Worm (Caenorhabditis elegans): Measurements from ENCODE around the gene R05G9.5.

The R05G9.5 gene

DNA sequence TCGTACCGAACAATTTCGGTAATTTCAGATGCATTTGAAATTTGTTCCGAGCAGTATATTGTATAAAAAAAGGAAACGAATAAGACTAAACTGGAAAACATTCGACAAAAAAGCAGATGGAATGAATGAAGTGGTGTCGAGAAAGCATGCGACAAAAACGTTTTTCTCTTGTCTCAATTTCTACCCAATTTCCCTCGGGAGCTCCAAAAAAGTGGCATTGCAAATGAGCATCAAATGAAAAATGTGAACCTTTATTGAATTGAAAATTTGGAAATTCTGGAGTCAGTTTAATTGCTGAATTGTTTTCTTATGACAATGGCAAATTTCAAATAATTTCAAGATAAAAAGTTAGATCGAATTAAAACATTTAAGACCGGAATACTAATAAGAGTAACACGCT is at the start of gene R05G9.5:
TSS of gene R05G9.5 (minus strand) at position 101 of the 400 bp plus-strand sequence.
- no peak for TF ChIP-seq unc-62 (GFP tag; optimal IDR thresholded peaks at IDR 0.05)

- TF ChIP-seq unc-62 (GFP tag; optimal IDR thresholded peaks at IDR 0.05) = no peak
Measured at ce11 chrII:6544842-6545410, 44.9 kb upstream of the R05G9.5 start, which contains the start of gene lron-15. TSS of gene lron-15 (minus strand) at chrII:6544892.

ce11 chrII:6535957-6536424 is 35.9 kb upstream of the R05G9.5 start, which contains the start of gene utp-20:
TSS of gene utp-20 (plus strand) at chrII:6536374.
- no peak for TF ChIP-seq unc-62 (GFP tag; optimal IDR thresholded peaks at IDR 0.05)

DNA sequence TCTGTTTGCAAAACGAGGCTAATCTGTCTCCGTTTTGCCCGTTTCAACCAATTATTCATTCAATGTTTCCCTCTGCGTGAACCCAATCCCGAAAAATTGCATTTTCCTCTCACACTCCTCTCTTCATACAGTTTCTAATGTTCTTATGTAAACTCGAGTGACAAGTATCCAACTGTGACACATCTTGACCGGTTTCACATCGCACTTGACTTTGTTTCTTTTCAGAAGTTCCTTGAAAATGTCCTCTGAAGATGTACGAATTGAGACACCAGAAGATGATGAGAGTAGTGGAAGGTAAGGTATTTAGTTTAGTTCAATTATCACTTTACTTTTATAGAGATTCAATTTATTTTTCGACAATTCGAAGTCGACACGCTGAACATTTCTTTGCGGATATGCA is 31.9 kb upstream of the R05G9.5 start, which contains the start of gene abcx-1:
TSS of gene abcx-1 (plus strand) at position 224 of the 400 bp plus-strand sequence.
- TF ChIP-seq unc-62 (GFP tag; optimal IDR thresholded peaks at IDR 0.05) = no peak

DNA sequence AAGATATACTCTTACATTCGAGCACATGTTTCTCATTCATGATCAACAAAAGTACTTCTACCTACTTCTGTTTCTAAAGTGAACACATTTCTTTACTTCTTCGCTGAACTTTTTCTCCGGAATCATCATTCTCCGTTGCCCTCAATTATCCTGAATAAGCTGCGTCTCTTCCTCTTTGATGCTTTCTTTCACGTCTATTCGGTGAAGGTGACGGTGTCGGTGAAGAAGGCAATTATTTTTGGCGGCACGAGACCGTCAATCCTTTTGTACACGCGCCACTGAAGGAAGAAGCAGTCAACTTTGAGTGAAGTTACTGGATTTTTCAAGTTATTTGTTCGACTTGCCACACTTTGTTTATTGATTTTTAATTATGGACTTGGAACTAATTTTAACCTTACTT is 31.5 kb upstream of the R05G9.5 start, which contains the start of gene abch-1:
TSS of gene abch-1 (minus strand) at position 101 of the 400 bp plus-strand sequence.
- no peak for TF ChIP-seq unc-62 (GFP tag; optimal IDR thresholded peaks at IDR 0.05)

ce11 chrII:6528629-6529028 is 28.6 kb upstream of the R05G9.5 start, which contains the start of gene C56E6.4:
TSS of gene C56E6.4 (minus strand) at chrII:6528729.
- TF ChIP-seq unc-62 (GFP tag; optimal IDR thresholded peaks at IDR 0.05) = no peak

DNA sequence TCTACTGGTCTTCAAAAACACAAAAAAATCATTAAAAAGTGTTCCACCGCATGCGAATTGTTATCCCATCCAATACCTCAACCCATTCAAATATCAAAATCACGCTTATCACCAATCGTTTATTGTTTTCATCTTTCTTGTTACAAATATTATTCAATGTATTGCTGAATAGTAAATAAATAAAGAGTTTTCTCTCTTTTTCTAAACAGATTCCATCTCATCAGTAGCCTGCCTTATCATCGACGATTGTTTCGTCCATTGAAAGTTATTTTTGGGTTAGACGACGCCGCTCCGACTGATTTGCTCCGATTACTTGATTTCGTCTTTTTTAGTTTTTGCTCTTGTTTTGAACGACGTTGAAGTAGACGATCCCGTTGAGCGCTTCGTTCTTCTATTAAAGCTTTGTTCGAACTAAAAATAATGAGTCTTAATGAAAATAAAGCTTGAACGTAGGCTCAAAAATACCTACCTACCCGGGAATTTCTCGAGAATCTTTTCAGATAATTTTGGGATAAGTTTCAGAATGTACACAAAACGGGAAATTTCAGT is 26.1 kb upstream of the R05G9.5 start:
- TF ChIP-seq unc-62 (GFP tag; optimal IDR thresholded peaks at IDR 0.05) = no peak

- no peak for TF ChIP-seq unc-62 (GFP tag; optimal IDR thresholded peaks at IDR 0.05)
Measured at ce11 chrII:6524501-6524977, 24.5 kb upstream of the R05G9.5 start, which contains the start of gene C56E6.2. TSS of gene C56E6.2 (plus strand) at chrII:6524927.

DNA sequence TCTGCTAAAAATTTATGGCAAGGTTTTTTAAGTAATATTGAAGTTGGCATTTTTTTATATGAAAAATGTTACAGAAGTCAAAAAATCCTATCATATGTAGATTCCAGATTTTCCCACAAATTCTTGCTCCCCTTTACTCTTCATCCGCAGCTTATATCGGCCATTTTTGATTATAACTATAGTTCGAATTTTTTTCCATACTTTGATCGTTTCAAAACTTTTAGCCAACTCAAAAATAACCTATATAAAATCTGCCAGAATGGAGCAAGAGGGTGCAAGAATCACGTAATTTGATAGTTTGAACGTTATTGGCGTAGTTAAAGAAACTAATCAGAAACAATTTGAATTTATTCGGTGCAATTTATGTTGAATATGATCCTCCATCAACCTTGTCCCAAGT is 23.9 kb upstream of the R05G9.5 start:
- no peak for TF ChIP-seq unc-62 (GFP tag; optimal IDR thresholded peaks at IDR 0.05)

ce11 chrII:6522622-6523254 is 22.7 kb upstream of the R05G9.5 start:
- TF ChIP-seq unc-62 (GFP tag; optimal IDR thresholded peaks at IDR 0.05) = no peak

- no peak for TF ChIP-seq unc-62 (GFP tag; optimal IDR thresholded peaks at IDR 0.05)
Measured at ce11 chrII:6521316-6521715, 21.3 kb upstream of the R05G9.5 start, which contains the start of gene toe-2. TSS of gene toe-2 (minus strand) at chrII:6521385.

DNA sequence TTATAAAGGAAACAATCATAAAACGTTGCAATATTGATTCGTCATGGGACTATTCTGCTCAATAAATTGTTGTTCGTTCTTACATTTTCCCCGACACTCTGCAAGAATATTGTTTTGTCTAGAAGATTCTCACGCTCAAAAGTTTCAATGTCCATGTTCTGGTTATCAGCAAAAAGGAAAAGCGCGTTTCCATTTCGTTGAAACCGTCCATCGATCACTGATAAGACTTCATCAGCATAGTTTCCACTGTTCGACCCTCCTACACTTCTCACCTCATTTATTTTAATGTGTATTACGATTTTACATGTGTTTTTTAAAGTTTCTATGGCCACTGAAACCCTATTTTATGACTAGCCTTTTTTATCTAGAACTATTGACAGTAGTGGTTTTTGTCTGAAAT is 20.0 kb upstream of the R05G9.5 start:
- no peak for TF ChIP-seq unc-62 (GFP tag; optimal IDR thresholded peaks at IDR 0.05)

- TF ChIP-seq unc-62 (GFP tag; optimal IDR thresholded peaks at IDR 0.05) = no peak
Measured at ce11 chrII:6519703-6520102, 19.6 kb upstream of the R05G9.5 start.

DNA sequence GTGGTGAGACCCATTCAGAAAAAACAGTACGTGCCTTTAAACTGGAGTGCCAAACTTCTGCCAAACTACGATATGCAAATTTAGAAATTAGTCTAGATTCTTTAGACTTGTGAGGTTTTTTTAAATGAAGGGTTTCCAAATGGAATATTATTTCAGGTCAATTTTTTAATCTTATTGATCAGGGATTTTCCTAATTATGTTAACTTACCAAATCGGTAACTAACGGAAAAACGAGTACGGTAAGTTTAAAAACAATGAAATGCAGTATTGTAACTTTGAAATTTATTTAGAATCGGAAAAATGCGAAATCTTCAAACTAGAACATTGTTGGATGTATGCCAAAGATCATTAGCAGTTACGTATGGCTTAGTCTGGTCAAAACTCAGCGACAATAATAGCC is 16.2 kb upstream of the R05G9.5 start, which contains the start of gene C56E6.7:
TSS of gene C56E6.7 (plus strand) at position 301 of the 400 bp plus-strand sequence.
- no peak for TF ChIP-seq unc-62 (GFP tag; optimal IDR thresholded peaks at IDR 0.05)

- no peak for TF ChIP-seq unc-62 (GFP tag; optimal IDR thresholded peaks at IDR 0.05)
Measured at ce11 chrII:6513911-6514310, 13.8 kb upstream of the R05G9.5 start, which contains the start of gene R05G9R.1. TSS of gene R05G9R.1 (minus strand) at chrII:6514011.

DNA sequence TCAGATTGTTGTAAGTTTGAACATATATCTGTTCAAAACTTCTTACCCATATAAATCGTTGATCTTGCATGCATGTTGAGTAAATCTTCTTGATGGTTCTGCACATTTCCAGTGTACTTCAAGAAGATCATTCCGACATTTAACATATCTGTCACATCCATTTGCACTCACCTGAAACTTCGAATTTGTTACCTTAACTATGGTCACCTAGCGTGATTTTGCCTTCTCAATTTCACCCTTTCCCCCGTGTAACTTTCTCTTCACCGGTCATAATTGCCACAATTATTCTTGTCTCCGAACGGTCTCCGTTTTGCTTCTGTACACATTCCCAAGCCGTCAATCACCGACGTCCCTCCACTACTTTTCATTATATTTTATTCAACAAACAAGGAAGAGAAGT is 13.3 kb upstream of the R05G9.5 start:
- no peak for TF ChIP-seq unc-62 (GFP tag; optimal IDR thresholded peaks at IDR 0.05)

Measured in whole organism, dauer.